Fruit fly (Drosophila melanogaster): Measurements from ENCODE around the gene CG32087.

DNA sequence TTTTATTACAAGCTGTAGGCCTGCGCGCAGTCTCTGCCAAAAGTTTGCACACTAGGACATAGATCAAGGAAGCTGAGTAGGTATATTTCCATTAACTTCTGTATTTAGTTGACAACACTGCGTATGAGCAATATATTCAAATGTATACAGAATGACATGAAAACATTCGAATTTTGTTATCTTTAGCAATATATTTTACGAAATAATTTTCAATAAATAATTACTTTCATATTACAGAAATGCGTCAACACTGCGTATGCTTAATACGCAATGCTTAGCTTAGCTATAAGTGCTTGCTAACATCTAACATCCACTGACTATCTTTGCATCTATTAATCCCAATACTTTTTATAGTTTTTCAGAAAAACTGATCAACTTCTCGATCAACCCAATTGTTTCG lies 15.6 kb upstream of the CG32087 start:
- no peak for TF ChIP-seq cyc (GFP tag; optimal IDR thresholded peaks at IDR 0.05)
- no peak for TF ChIP-seq CG6854 (GFP tag; optimal IDR thresholded peaks at IDR 0.05)
- 0 out of 3 replicates have a peak, but pooled peaks have one; percentile 9 for TF ChIP-seq eg (GFP tag; IDR thresholded peaks at IDR 0.05)
- peak; percentile 29 for TF ChIP-seq CG10669 (GFP tag; optimal IDR thresholded peaks at IDR 0.05)
- peak; percentile 30 for TF ChIP-seq CG32006 (GFP tag; optimal IDR thresholded peaks at IDR 0.05)
- no peak for TF ChIP-seq CG10631 (GFP tag; optimal IDR thresholded peaks at IDR 0.05)
- peak; percentile 3 for TF ChIP-seq achi (GFP tag; optimal IDR thresholded peaks at IDR 0.05)
- no peak for TF ChIP-seq CG16779 (tag; optimal IDR thresholded peaks at IDR 0.05)
- no peak for TF ChIP-seq Gug (GFP tag; IDR thresholded peaks at IDR 0.05)
- no peak for TF ChIP-seq Blimp-1 (GFP tag; optimal IDR thresholded peaks at IDR 0.05)
- TF ChIP-seq CG6808 (GFP tag; optimal IDR thresholded peaks at IDR 0.05): peak; percentile 49
- TF ChIP-seq CG3032 (tag; optimal IDR thresholded peaks at IDR 0.05): peak; percentile 29

All from whole organism, prepupa.